Worm (Caenorhabditis elegans) whole organism, L1 larva: ENCODE results near the gene lin-24.

Experiments
- aly-2 ChIP-seq: fragments of 150-350 bp; optimal IDR thresholded peaks from 2 replicates; lab custom pipeline; 2014; ENCODE audit warnings: missing biosample characterization, missing genetic modification characterization
- ama-1 ChIP-seq: fragments of 150-350 bp; optimal IDR thresholded peaks from 2 replicates; lab custom pipeline; 2014
- unc-86 ChIP-seq: sonication (generic microtip); optimal IDR thresholded peaks from 2 replicates; lab custom pipeline; 2016; ENCODE audit warnings: missing genetic modification characterization, missing compliant biosample characterization

DNA sequence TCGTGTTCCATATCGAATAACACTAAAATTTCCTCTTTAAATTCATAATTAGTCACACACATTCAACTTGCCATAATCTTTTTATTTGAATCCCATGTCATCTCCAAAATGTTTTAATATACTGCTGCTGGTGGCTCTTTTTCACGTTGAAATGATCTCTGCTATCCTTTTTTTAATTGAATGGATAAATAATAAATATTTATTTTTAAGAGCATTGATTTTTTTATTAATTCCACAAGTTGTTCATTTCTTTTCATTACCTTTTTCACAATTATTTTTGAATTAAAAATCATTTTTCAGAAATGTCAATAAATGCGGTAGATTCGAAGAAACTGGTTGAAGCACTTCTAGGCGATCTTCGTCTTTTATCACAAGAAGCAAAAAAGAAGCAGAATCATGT is 32.8 kb upstream of the lin-24 start, which contains the start of gene mon-2:
- TF ChIP-seq unc-86 (no peak), ama-1 (no peak), aly-2 (tag; lab: Kevin White, UChicago) (no peak)
